Worm (Caenorhabditis elegans): ENCODE data around the gene twk-4.

ce11 chrII:9144366-9144765, 49.7 kb downstream of the twk-4 start:
- no peak for TF ChIP-seq ztf-23 (GFP tag; IDR thresholded peaks at IDR 0.05)
- TF ChIP-seq tab-1 (GFP tag; IDR thresholded peaks at IDR 0.05): no peak
- no peak for TF ChIP-seq med-1 (GFP tag; optimal IDR thresholded peaks at IDR 0.05; ENCODE audit: insufficient read depth)
- no peak for TF ChIP-seq klf-2 (GFP tag; conservative IDR thresholded peaks at IDR 0.05)
